Worm (Caenorhabditis elegans): ENCODE measurements around the gene twk-34.
A peak's percentile ranks its signal among the peaks of the same experiment; 100 is the strongest.

twk-34 gene

ce11 chrV:15707982-15708381, 3.2 kb downstream of the twk-34 start:
- no peak for TF ChIP-seq nhr-77 (tag; optimal IDR thresholded peaks at IDR 0.05)
- no peak for TF ChIP-seq daf-12 (tag; optimal IDR thresholded peaks at IDR 0.05)
- TF ChIP-seq nhr-25 (tag; optimal IDR thresholded peaks at IDR 0.05) = peak; percentile 24
- TF ChIP-seq elt-3 (tag; optimal IDR thresholded peaks at IDR 0.05) = peak in 2 of 3 experiments; percentile 17 to 74

- TF ChIP-seq fkh-10 (GFP tag; optimal IDR thresholded peaks at IDR 0.05) (no peak), unc-62 (GFP tag; optimal IDR thresholded peaks at IDR 0.05) (no peak), nhr-23 (tag; optimal IDR thresholded peaks at IDR 0.05) (no peak), ztf-11 (tag; optimal IDR thresholded peaks at IDR 0.05) (no peak), skn-1 (tag; optimal IDR thresholded peaks at IDR 0.05) (no peak), jun-1 (tag; optimal IDR thresholded peaks at IDR 0.05) (no peak), nhr-12 (tag; optimal IDR thresholded peaks at IDR 0.05) (no peak), nhr-77 (tag; optimal IDR thresholded peaks at IDR 0.05) (no peak), lsy-12 (tag; optimal IDR thresholded peaks at IDR 0.05) (no peak), elt-1 (tag; optimal IDR thresholded peaks at IDR 0.05) (no peak), hmg-11 (tag; optimal IDR thresholded peaks at IDR 0.05) (no peak), egl-27 (tag; optimal IDR thresholded peaks at IDR 0.05) (no peak), nfya-1 (tag; optimal IDR thresholded peaks at IDR 0.05; ENCODE audit: insufficient read depth) (no peak), nhr-76 (tag; optimal IDR thresholded peaks at IDR 0.05) (no peak)
These were observed 5.6 kb downstream of the twk-34 start, which contains the start of gene Y6E2A.1 for ce11 chrV:15710401-15710800. TSS of gene Y6E2A.1 (minus strand) at chrV:15710501.

ce11 chrV:15711898-15712297, 7.1 kb downstream of the twk-34 start, which contains the start of gene str-101:
TSS of gene str-101 (minus strand) at chrV:15711998.
- TF ChIP-seq lin-39 (tag; optimal IDR thresholded peaks at IDR 0.05) = no peak
- TF ChIP-seq eor-1 (tag; optimal IDR thresholded peaks at IDR 0.05) = no peak
- TF ChIP-seq ZK546.5 (tag; optimal IDR thresholded peaks at IDR 0.05) = no peak
- TF ChIP-seq fkh-2 (tag; optimal IDR thresholded peaks at IDR 0.05) = no peak
- no peak for TF ChIP-seq fos-1 (tag; optimal IDR thresholded peaks at IDR 0.05)
- TF ChIP-seq unc-62 (GFP tag; optimal IDR thresholded peaks at IDR 0.05) = no peak
- TF ChIP-seq nhr-11 (tag; optimal IDR thresholded peaks at IDR 0.05) = no peak

ce11 chrV:15712385-15712784, 7.6 kb downstream of the twk-34 start:
- no peak for TF ChIP-seq R02D3.7 (tag; optimal IDR thresholded peaks at IDR 0.05)
- peak; percentile 11 for TF ChIP-seq elt-2 (tag; optimal IDR thresholded peaks at IDR 0.05)
- TF ChIP-seq pqm-1 (tag; optimal IDR thresholded peaks at IDR 0.05) = peak; percentile 34

- TF ChIP-seq fkh-2 (tag; optimal IDR thresholded peaks at IDR 0.05) (no peak), nhr-23 (tag; optimal IDR thresholded peaks at IDR 0.05) (no peak), nhr-77 (tag; optimal IDR thresholded peaks at IDR 0.05) (no peak), ceh-82 (tag; optimal IDR thresholded peaks at IDR 0.05) (no peak)
These were observed 10.9 kb downstream of the twk-34 start for ce11 chrV:15715636-15716035.

ce11 chrV:15716679-15717078, 11.9 kb downstream of the twk-34 start, which contains the start of gene Y6E2A.4:
TSS of gene Y6E2A.4 (minus strand) at chrV:15716779.
- TF ChIP-seq nhr-12 (tag; optimal IDR thresholded peaks at IDR 0.05) (no peak), daf-12 (tag; optimal IDR thresholded peaks at IDR 0.05) (no peak), ZK546.5 (tag; optimal IDR thresholded peaks at IDR 0.05) (no peak), lin-39 (tag; optimal IDR thresholded peaks at IDR 0.05) (no peak), nfya-1 (tag; optimal IDR thresholded peaks at IDR 0.05; ENCODE audit: insufficient read depth) (no peak), nhr-237 (tag; optimal IDR thresholded peaks at IDR 0.05) (no peak), nhr-11 (tag; optimal IDR thresholded peaks at IDR 0.05) (no peak), hmg-11 (tag; optimal IDR thresholded peaks at IDR 0.05) (no peak), pha-4 (tag; optimal IDR thresholded peaks at IDR 0.05) (no peak), ceh-28 (tag; optimal IDR thresholded peaks at IDR 0.05) (no peak), elt-3 (tag; optimal IDR thresholded peaks at IDR 0.05) (no peak), sea-2 (GFP tag; optimal IDR thresholded peaks at IDR 0.05) (no peak), pqm-1 (tag; optimal IDR thresholded peaks at IDR 0.05) (no peak), lsy-12 (tag; optimal IDR thresholded peaks at IDR 0.05) (no peak), zag-1 (tag; optimal IDR thresholded peaks at IDR 0.05) (no peak), fkh-10 (GFP tag; optimal IDR thresholded peaks at IDR 0.05) (no peak), nhr-77 (tag; optimal IDR thresholded peaks at IDR 0.05) (no peak), skn-1 (tag; optimal IDR thresholded peaks at IDR 0.05) (no peak), nhr-67 (tag; optimal IDR thresholded peaks at IDR 0.05) (no peak), lin-15B (tag; optimal IDR thresholded peaks at IDR 0.05) (no peak)

Data from whole organism, L3 larva.